Worm (Caenorhabditis elegans): ENCODE results near the gene daf-7.

Gene daf-7

DNA sequence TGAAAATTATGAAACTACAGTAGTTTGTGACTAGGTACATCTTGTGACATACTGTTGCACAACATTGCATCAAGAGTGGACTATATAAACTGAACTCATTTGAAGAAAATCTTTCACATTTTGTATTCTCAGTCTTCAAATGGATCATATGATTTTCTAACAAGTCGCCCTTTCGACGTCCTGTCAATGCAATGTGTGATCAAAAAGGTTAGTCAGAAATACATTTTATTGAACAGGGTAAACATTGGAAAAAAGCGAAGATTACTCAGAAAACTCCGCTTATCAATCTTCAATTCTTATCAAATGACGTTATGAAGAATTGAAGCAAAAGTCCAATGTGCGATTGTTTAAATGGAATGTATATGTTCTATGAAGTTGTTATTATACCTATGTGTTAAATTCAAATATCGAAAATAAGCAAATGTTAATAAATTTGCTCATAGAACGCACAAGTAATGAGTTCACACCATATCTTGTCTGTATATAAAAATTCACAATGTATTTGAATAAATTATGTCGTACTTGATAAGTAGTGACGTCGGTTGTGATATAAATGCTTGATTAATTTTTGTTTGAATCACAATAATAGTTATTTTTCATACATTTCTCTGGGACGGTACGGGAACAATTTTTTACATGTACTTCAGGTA is 21.3 kb downstream of the daf-7 start, which contains the start of gene zip-2 (continued):
- TF ChIP-seq unc-98 (GFP tag; IDR thresholded peaks at IDR 0.05) = no peak
- peak in 2 of 6 experiments; percentile 54 to 74 for TF ChIP-seq elt-3 (tag; optimal IDR thresholded peaks at IDR 0.05)
- no peak for TF ChIP-seq fos-1 (tag; optimal IDR thresholded peaks at IDR 0.05)
- TF ChIP-seq irx-1 (tag; optimal IDR thresholded peaks at IDR 0.05) = no peak
- TF ChIP-seq lir-3 (tag; optimal IDR thresholded peaks at IDR 0.05; ENCODE audit: poor library complexity) = peak; percentile 7
- no peak for TF ChIP-seq egl-27 (tag; optimal IDR thresholded peaks at IDR 0.05)
- no peak for TF ChIP-seq ceh-88 (GFP tag; IDR thresholded peaks at IDR 0.05)
- peak; percentile 72 for TF ChIP-seq nhr-20 (tag; optimal IDR thresholded peaks at IDR 0.05)
- TF ChIP-seq hlh-4 (tag; optimal IDR thresholded peaks at IDR 0.05) = no peak
- no peak for TF ChIP-seq nhr-76 (tag; optimal IDR thresholded peaks at IDR 0.05)
- TF ChIP-seq skn-1 (tag; optimal IDR thresholded peaks at IDR 0.05) = no peak
- TF ChIP-seq mef-2 (tag; optimal IDR thresholded peaks at IDR 0.05) = peak; percentile 2
- TF ChIP-seq hlh-17 (GFP tag; optimal IDR thresholded peaks at IDR 0.05; ENCODE audit: borderline replicate concordance) = no peak
- TF ChIP-seq lin-15B (tag; optimal IDR thresholded peaks at IDR 0.05) = no peak
- TF ChIP-seq isw-1 (GFP tag; IDR thresholded peaks at IDR 0.05) = no peak
- peak; percentile 66 for TF ChIP-seq elt-2 (tag; optimal IDR thresholded peaks at IDR 0.05)
- TF ChIP-seq unc-62 (GFP tag; optimal IDR thresholded peaks at IDR 0.05) = no peak
- no peak for TF ChIP-seq sup-37 (GFP tag; optimal IDR thresholded peaks at IDR 0.05)
- TF ChIP-seq ztf-4 (tag; optimal IDR thresholded peaks at IDR 0.05) = no peak
- TF ChIP-seq fkh-10 (GFP tag; optimal IDR thresholded peaks at IDR 0.05) = no peak
- no peak for TF ChIP-seq pax-3 (tag; optimal IDR thresholded peaks at IDR 0.05)
- TF ChIP-seq nhr-77 (tag; optimal IDR thresholded peaks at IDR 0.05) = no peak
- no peak for TF ChIP-seq lin-13 (GFP tag; optimal IDR thresholded peaks at IDR 0.05)
- TF ChIP-seq ceh-63 (GFP tag; optimal IDR thresholded peaks at IDR 0.05) = no peak
- no peak for TF ChIP-seq efl-3 (GFP tag; optimal IDR thresholded peaks at IDR 0.05)
- no peak for TF ChIP-seq zag-1 (tag; optimal IDR thresholded peaks at IDR 0.05)
- no peak for TF ChIP-seq sptf-1 (tag; optimal IDR thresholded peaks at IDR 0.05)
- TF ChIP-seq nhr-85 (tag) = no peak
- no peak for TF ChIP-seq xbp-1 (tag; optimal IDR thresholded peaks at IDR 0.05)
- TF ChIP-seq nhr-28 (tag; optimal IDR thresholded peaks at IDR 0.05) = no peak
- TF ChIP-seq zip-4 (GFP tag; optimal IDR thresholded peaks at IDR 0.05) = no peak
- TF ChIP-seq ceh-82 (tag; optimal IDR thresholded peaks at IDR 0.05) = no peak
- no peak for TF ChIP-seq nhr-12 (tag; optimal IDR thresholded peaks at IDR 0.05)
- no peak for TF ChIP-seq mep-1 (tag; optimal IDR thresholded peaks at IDR 0.05)
- no peak for TF ChIP-seq tlp-1 (tag; optimal IDR thresholded peaks at IDR 0.05)
- TF ChIP-seq mdl-1 (tag; optimal IDR thresholded peaks at IDR 0.05) = peak in 1 of 2 experiments; percentile 19
- TF ChIP-seq hpl-2 (GFP tag; optimal IDR thresholded peaks at IDR 0.05) = no peak
- no peak for TF ChIP-seq Y116A8C.19 (tag; optimal IDR thresholded peaks at IDR 0.05; ENCODE audit: borderline replicate concordance)
- no peak for TF ChIP-seq unc-30 (tag; optimal IDR thresholded peaks at IDR 0.05)
- TF ChIP-seq unc-86 (tag; optimal IDR thresholded peaks at IDR 0.05) = no peak
- TF ChIP-seq ceh-90 (tag; optimal IDR thresholded peaks at IDR 0.05) = no peak
- no peak for TF ChIP-seq aly-2 (tag; optimal IDR thresholded peaks at IDR 0.05)
- TF ChIP-seq grh-1 (GFP tag; IDR thresholded peaks at IDR 0.05) = no peak

Data from whole organism, L1 larva.